Worm (Caenorhabditis elegans): ENCODE results near the gene clec-165.

The clec-165 gene

DNA sequence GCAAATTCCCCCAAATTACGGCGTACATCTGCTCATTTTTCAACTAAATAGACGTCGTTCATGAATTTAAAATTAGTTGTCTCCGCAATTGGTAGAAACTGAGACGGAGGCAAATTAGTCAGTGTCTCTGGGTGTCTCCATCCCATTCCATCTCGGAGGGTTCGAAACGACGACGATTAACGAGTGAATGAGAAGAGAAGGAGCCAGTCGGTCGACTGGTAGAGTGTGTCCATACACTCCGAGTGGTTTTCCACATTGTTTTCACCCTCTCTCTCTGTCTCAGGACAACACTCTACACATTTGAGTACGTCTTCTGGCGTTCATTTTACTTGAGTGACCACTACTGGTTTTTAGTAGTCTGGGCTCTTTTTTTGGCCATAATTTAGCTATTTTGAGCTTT, 32.3 kb upstream of the clec-165 start:
- TF ChIP-seq sox-4 (tag; optimal IDR thresholded peaks at IDR 0.05) (no peak), fkh-6 (tag; optimal IDR thresholded peaks at IDR 0.05) (no peak), ceh-14 (tag; optimal IDR thresholded peaks at IDR 0.05) (peak; percentile 17), pha-2 (tag; optimal IDR thresholded peaks at IDR 0.05) (no peak)

DNA sequence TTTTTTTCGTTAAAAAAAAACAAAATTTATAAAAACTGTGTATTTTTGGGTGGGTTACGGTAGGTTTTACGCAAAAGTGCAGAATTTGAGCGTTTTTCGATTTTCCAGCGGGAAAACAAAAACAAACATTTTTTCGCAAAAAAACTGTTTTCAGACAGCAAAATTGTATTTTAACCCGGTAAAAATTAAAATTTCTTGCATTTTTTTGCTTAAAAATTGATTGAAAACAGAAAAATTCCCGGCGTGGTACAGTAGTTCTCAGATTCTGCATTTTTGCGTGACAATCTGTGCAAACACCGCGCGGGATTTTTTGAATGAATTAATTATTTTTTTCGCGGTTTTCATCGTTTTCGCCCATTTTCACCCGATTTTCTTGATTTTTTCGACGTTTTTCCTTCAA, 30.4 kb upstream of the clec-165 start:
- TF ChIP-seq tbx-7 (tag; optimal IDR thresholded peaks at IDR 0.05) = no peak
- no peak for TF ChIP-seq ceh-45 (GFP tag; IDR thresholded peaks at IDR 0.05)
- no peak for TF ChIP-seq C08G9.2 (tag; optimal IDR thresholded peaks at IDR 0.05)
- TF ChIP-seq lim-6 (tag; optimal IDR thresholded peaks at IDR 0.05) = no peak
- TF ChIP-seq ztf-16 (tag; optimal IDR thresholded peaks at IDR 0.05) = no peak

ce11 chrIV:1275910-1276309, 29.2 kb upstream of the clec-165 start:
- TF ChIP-seq K02D7.2 (tag; optimal IDR thresholded peaks at IDR 0.05) = no peak
- no peak for TF ChIP-seq unc-86 (tag; optimal IDR thresholded peaks at IDR 0.05)
- no peak for TF ChIP-seq sox-2 (GFP tag; IDR thresholded peaks at IDR 0.05)
- no peak for TF ChIP-seq ceh-18 (tag; optimal IDR thresholded peaks at IDR 0.05)
- no peak for TF ChIP-seq mec-3 (tag; optimal IDR thresholded peaks at IDR 0.05; ENCODE audit: borderline replicate concordance)
- TF ChIP-seq ama-1 (optimal IDR thresholded peaks at IDR 0.05) = no peak

- TF ChIP-seq che-1 (tag; optimal IDR thresholded peaks at IDR 0.05) (no peak), nfya-1 (tag; optimal IDR thresholded peaks at IDR 0.05) (peak; percentile 55), ref-2 (tag; optimal IDR thresholded peaks at IDR 0.05) (peak; percentile 8), ceh-19 (GFP tag; optimal IDR thresholded peaks at IDR 0.05) (no peak), sdc-2 (tag; optimal IDR thresholded peaks at IDR 0.05) (no peak), tbx-7 (tag; optimal IDR thresholded peaks at IDR 0.05) (no peak), pha-2 (tag; optimal IDR thresholded peaks at IDR 0.05) (no peak), ceh-2 (tag; optimal IDR thresholded peaks at IDR 0.05) (no peak), dmd-4 (tag; optimal IDR thresholded peaks at IDR 0.05; ENCODE audit: borderline replicate concordance) (no peak), ttx-3 (tag; optimal IDR thresholded peaks at IDR 0.05) (no peak), ceh-48 (tag; optimal IDR thresholded peaks at IDR 0.05) (no peak), ahr-1 (tag; optimal IDR thresholded peaks at IDR 0.05) (no peak), eyg-1 (tag; optimal IDR thresholded peaks at IDR 0.05) (no peak), C08G9.2 (tag; optimal IDR thresholded peaks at IDR 0.05) (no peak), zip-5 (tag; optimal IDR thresholded peaks at IDR 0.05) (no peak), sox-2 (GFP tag; IDR thresholded peaks at IDR 0.05) (no peak), npax-4 (tag; optimal IDR thresholded peaks at IDR 0.05) (no peak), tbx-2 (tag; optimal IDR thresholded peaks at IDR 0.05) (peak; percentile 21), syd-9 (tag; optimal IDR thresholded peaks at IDR 0.05) (no peak), odd-2 (tag; optimal IDR thresholded peaks at IDR 0.05) (no peak), nhr-11 (tag; optimal IDR thresholded peaks at IDR 0.05) (no peak), sox-4 (tag; optimal IDR thresholded peaks at IDR 0.05) (no peak), pax-1 (tag; optimal IDR thresholded peaks at IDR 0.05) (peak; percentile 3), ceh-34 (tag; optimal IDR thresholded peaks at IDR 0.05) (no peak), ceh-30 (tag; optimal IDR thresholded peaks at IDR 0.05) (no peak), hlh-8 (tag; optimal IDR thresholded peaks at IDR 0.05) (no peak), Y22D7AL.16 (tag; optimal IDR thresholded peaks at IDR 0.05) (no peak), unc-55 (GFP tag; optimal IDR thresholded peaks at IDR 0.05) (peak; percentile 24), fax-1 (tag; optimal IDR thresholded peaks at IDR 0.05) (no peak), ama-1 (optimal IDR thresholded peaks at IDR 0.05) (no peak), elt-4 (tag; optimal IDR thresholded peaks at IDR 0.05) (no peak), lim-6 (tag; optimal IDR thresholded peaks at IDR 0.05) (no peak), ceh-24 (tag; optimal IDR thresholded peaks at IDR 0.05) (no peak), madf-2 (tag; optimal IDR thresholded peaks at IDR 0.05) (no peak), ceh-22 (tag; optimal IDR thresholded peaks at IDR 0.05) (no peak), pqm-1 (tag; optimal IDR thresholded peaks at IDR 0.05) (no peak), hlh-30 (tag; optimal IDR thresholded peaks at IDR 0.05; ENCODE audit: insufficient read depth) (peak; percentile 84), ets-4 (tag; optimal IDR thresholded peaks at IDR 0.05) (no peak), ceh-45 (GFP tag; IDR thresholded peaks at IDR 0.05) (no peak), K02D7.2 (tag; optimal IDR thresholded peaks at IDR 0.05) (no peak), hlh-6 (tag; optimal IDR thresholded peaks at IDR 0.05) (no peak)
Measured at ce11 chrIV:1274583-1274982, 27.9 kb upstream of the clec-165 start, which contains the start of gene C09E9.1. C09E9.1 (plus strand) TSS chrIV:1274868.

All from whole organism, late embryonic.